Worm (Caenorhabditis elegans): ENCODE data around the gene R04A9.1.

R04A9.1 gene

ce11 chrX:404597-404996 lies at the start of gene R04A9.1:
Gene R04A9.1, plus strand, starts transcription at chrX:404897.
- TF ChIP-seq ama-1 (optimal IDR thresholded peaks at IDR 0.05) (no peak), ceh-36 (tag; optimal IDR thresholded peaks at IDR 0.05) (no peak), ets-7 (tag; optimal IDR thresholded peaks at IDR 0.05) (no peak), tra-4 (tag; optimal IDR thresholded peaks at IDR 0.05) (no peak), aly-1 (tag; optimal IDR thresholded peaks at IDR 0.05) (no peak), B0310.2 (tag; optimal IDR thresholded peaks at IDR 0.05) (no peak), ceh-13 (GFP tag; optimal IDR thresholded peaks at IDR 0.05) (no peak), pes-1 (GFP tag; IDR thresholded peaks at IDR 0.05) (no peak), tbx-11 (GFP tag; IDR thresholded peaks at IDR 0.05) (no peak), scrt-1 (GFP tag; IDR thresholded peaks at IDR 0.05) (no peak), tbx-37 (GFP tag; conservative IDR thresholded peaks at IDR 0.05) (no peak), sea-1 (GFP tag; conservative IDR thresholded peaks at IDR 0.05) (no peak), F13C5.2 (tag; optimal IDR thresholded peaks at IDR 0.05) (no peak), hmbx-1 (tag; optimal IDR thresholded peaks at IDR 0.05) (no peak), flt-1 (GFP tag; IDR thresholded peaks at IDR 0.05) (no peak), hnd-1 (tag; optimal IDR thresholded peaks at IDR 0.05) (no peak), hmg-4 (GFP tag; optimal IDR thresholded peaks at IDR 0.05) (no peak)

- TF ChIP-seq ceh-13 (GFP tag; optimal IDR thresholded peaks at IDR 0.05), result no peak
- TF ChIP-seq flt-1 (GFP tag; IDR thresholded peaks at IDR 0.05), result no peak
- no peak for TF ChIP-seq tbx-11 (GFP tag; IDR thresholded peaks at IDR 0.05)
- TF ChIP-seq aly-1 (tag; optimal IDR thresholded peaks at IDR 0.05), result no peak
- no peak for TF ChIP-seq hmbx-1 (tag; optimal IDR thresholded peaks at IDR 0.05)
- no peak for TF ChIP-seq tra-4 (tag; optimal IDR thresholded peaks at IDR 0.05)
- TF ChIP-seq hnd-1 (tag; optimal IDR thresholded peaks at IDR 0.05), result no peak
- TF ChIP-seq ama-1 (optimal IDR thresholded peaks at IDR 0.05), result no peak
- TF ChIP-seq ceh-36 (tag; optimal IDR thresholded peaks at IDR 0.05), result no peak
- no peak for TF ChIP-seq scrt-1 (GFP tag; IDR thresholded peaks at IDR 0.05)
- TF ChIP-seq ets-7 (tag; optimal IDR thresholded peaks at IDR 0.05), result no peak
- no peak for TF ChIP-seq tbx-37 (GFP tag; conservative IDR thresholded peaks at IDR 0.05)
Measured at ce11 chrX:357792-358191, 46.9 kb upstream of the R04A9.1 start, which contains the start of gene C04E7.1. Gene C04E7.1, plus strand, starts transcription at chrX:358092.

- TF ChIP-seq tra-4 (tag; optimal IDR thresholded peaks at IDR 0.05), result no peak
- no peak for TF ChIP-seq hmbx-1 (tag; optimal IDR thresholded peaks at IDR 0.05)
- TF ChIP-seq aly-1 (tag; optimal IDR thresholded peaks at IDR 0.05), result no peak
- no peak for TF ChIP-seq scrt-1 (GFP tag; IDR thresholded peaks at IDR 0.05)
- no peak for TF ChIP-seq tbx-37 (GFP tag; conservative IDR thresholded peaks at IDR 0.05)
- no peak for TF ChIP-seq F13C5.2 (tag; optimal IDR thresholded peaks at IDR 0.05)
- TF ChIP-seq flt-1 (GFP tag; IDR thresholded peaks at IDR 0.05), result no peak
- TF ChIP-seq pes-1 (GFP tag; IDR thresholded peaks at IDR 0.05), result no peak
- no peak for TF ChIP-seq tbx-11 (GFP tag; IDR thresholded peaks at IDR 0.05)
- TF ChIP-seq B0310.2 (tag; optimal IDR thresholded peaks at IDR 0.05), result no peak
- TF ChIP-seq ceh-36 (tag; optimal IDR thresholded peaks at IDR 0.05), result no peak
- TF ChIP-seq sea-1 (GFP tag; conservative IDR thresholded peaks at IDR 0.05), result no peak
- no peak for TF ChIP-seq ama-1 (optimal IDR thresholded peaks at IDR 0.05)
- no peak for TF ChIP-seq ets-7 (tag; optimal IDR thresholded peaks at IDR 0.05)
- no peak for TF ChIP-seq hmg-4 (GFP tag; optimal IDR thresholded peaks at IDR 0.05)
Measured at ce11 chrX:360479-360878, 44.2 kb upstream of the R04A9.1 start, which contains the start of gene C04E7.5. Gene C04E7.5, plus strand, starts transcription at chrX:360779.

- TF ChIP-seq pes-1 (GFP tag; IDR thresholded peaks at IDR 0.05), result no peak
- TF ChIP-seq sea-1 (GFP tag; conservative IDR thresholded peaks at IDR 0.05), result no peak
Measured at ce11 chrX:369923-370322, 34.8 kb upstream of the R04A9.1 start.

- TF ChIP-seq ceh-36 (tag; optimal IDR thresholded peaks at IDR 0.05) (no peak), F13C5.2 (tag; optimal IDR thresholded peaks at IDR 0.05) (no peak), pes-1 (GFP tag; IDR thresholded peaks at IDR 0.05) (no peak), B0310.2 (tag; optimal IDR thresholded peaks at IDR 0.05) (no peak), tbx-37 (GFP tag; conservative IDR thresholded peaks at IDR 0.05) (no peak), ets-7 (tag; optimal IDR thresholded peaks at IDR 0.05) (no peak), hmbx-1 (tag; optimal IDR thresholded peaks at IDR 0.05) (no peak), tbx-11 (GFP tag; IDR thresholded peaks at IDR 0.05) (no peak), flt-1 (GFP tag; IDR thresholded peaks at IDR 0.05) (no peak), scrt-1 (GFP tag; IDR thresholded peaks at IDR 0.05) (no peak)
Measured at ce11 chrX:371761-372285, 32.9 kb upstream of the R04A9.1 start, which contains the start of gene nrde-3. Gene nrde-3, plus strand, starts transcription at chrX:372235.

- TF ChIP-seq hnd-1 (tag; optimal IDR thresholded peaks at IDR 0.05), result no peak
- TF ChIP-seq tra-4 (tag; optimal IDR thresholded peaks at IDR 0.05), result no peak
- TF ChIP-seq tbx-37 (GFP tag; conservative IDR thresholded peaks at IDR 0.05), result no peak
- TF ChIP-seq hmg-4 (GFP tag; optimal IDR thresholded peaks at IDR 0.05), result no peak
Measured at ce11 chrX:380505-380904, 24.2 kb upstream of the R04A9.1 start, which contains the start of gene R04A9.3. Gene R04A9.3, minus strand, starts transcription at chrX:380605.

- TF ChIP-seq tbx-37 (GFP tag; conservative IDR thresholded peaks at IDR 0.05) (no peak), scrt-1 (GFP tag; IDR thresholded peaks at IDR 0.05) (no peak), sea-1 (GFP tag; conservative IDR thresholded peaks at IDR 0.05) (no peak), hmbx-1 (tag; optimal IDR thresholded peaks at IDR 0.05) (no peak), ceh-36 (tag; optimal IDR thresholded peaks at IDR 0.05) (no peak), ceh-13 (GFP tag; optimal IDR thresholded peaks at IDR 0.05) (no peak), ama-1 (optimal IDR thresholded peaks at IDR 0.05) (no peak)
Measured at ce11 chrX:381029-381428, 23.7 kb upstream of the R04A9.1 start.

ce11 chrX:382692-383091 lies 22.0 kb upstream of the R04A9.1 start, which contains the start of gene ife-2:
Gene ife-2, minus strand, starts transcription at chrX:382709.
- TF ChIP-seq B0310.2 (tag; optimal IDR thresholded peaks at IDR 0.05) (no peak), ceh-13 (GFP tag; optimal IDR thresholded peaks at IDR 0.05) (no peak), pes-1 (GFP tag; IDR thresholded peaks at IDR 0.05) (no peak), hnd-1 (tag; optimal IDR thresholded peaks at IDR 0.05) (no peak), F13C5.2 (tag; optimal IDR thresholded peaks at IDR 0.05) (peak; percentile 50), aly-1 (tag; optimal IDR thresholded peaks at IDR 0.05) (no peak), tbx-37 (GFP tag; conservative IDR thresholded peaks at IDR 0.05) (no peak), tra-4 (tag; optimal IDR thresholded peaks at IDR 0.05) (no peak), flt-1 (GFP tag; IDR thresholded peaks at IDR 0.05) (no peak), hmg-4 (GFP tag; optimal IDR thresholded peaks at IDR 0.05) (peak; percentile 57), sea-1 (GFP tag; conservative IDR thresholded peaks at IDR 0.05) (no peak), ets-7 (tag; optimal IDR thresholded peaks at IDR 0.05) (no peak)

Data from whole organism, early embryonic.